Worm (Caenorhabditis elegans): Measurements from ENCODE around the gene clec-52.

ce11 chrIV:8168660-8169059 is at the start of gene clec-52:
- TF ChIP-seq dao-5 (tag; optimal IDR thresholded peaks at IDR 0.05) = no peak
- no peak for TF ChIP-seq him-1 (tag; optimal IDR thresholded peaks at IDR 0.05)

Data from whole organism, L4/young adult.